Fruit fly (Drosophila melanogaster): ENCODE measurements around the gene CG16721.

- TF ChIP-seq ttk (optimal IDR thresholded peaks at IDR 0.05), result no peak
- TF ChIP-seq psq (optimal IDR thresholded peaks at IDR 0.05), result no peak
- no peak for TF ChIP-seq h (optimal IDR thresholded peaks at IDR 0.05)
Observed at dm6 chrX:5839737-5840136, 39.9 kb upstream of the CG16721 start.

Measured in Kc167 (cell line).